Fruit fly (Drosophila melanogaster): ENCODE data around the gene brat.

DNA sequence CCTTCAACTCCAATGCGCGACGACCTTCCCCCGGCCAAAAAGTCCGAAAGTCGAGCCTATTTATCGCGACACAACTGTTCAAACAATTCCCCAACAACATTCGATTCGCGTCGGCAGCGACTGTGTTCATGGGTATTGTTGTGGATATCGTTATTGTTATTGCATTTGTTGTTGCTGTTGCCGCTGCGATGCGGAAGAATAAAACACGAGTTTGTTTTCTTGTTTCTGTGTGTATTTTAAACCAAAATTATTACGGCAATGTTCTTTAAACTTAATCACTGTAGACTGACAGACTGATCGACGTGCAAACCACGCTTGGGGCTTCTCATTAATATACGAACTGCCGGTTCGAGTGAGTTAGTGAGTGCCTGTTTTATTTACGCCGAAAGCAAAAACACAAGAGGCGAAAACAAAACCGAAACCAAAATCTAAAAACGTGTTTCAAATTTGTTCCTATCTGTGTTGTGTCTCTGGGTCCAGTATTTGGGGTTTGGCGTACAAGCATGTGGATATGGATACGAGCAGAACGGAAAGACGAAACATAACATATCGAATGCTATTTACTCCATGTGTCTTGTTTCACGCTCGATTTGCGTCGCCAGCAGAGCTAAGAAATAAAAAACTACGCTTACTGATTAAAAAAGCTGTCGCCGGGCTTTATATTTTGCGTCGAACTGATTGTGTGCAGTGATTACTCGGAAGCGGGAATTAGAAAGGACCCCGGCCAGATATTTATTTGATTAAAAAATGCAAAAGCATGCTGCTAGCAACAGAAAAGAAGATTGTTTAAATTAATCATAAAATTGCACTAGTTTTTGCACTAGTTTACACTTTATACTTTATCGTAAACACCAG is 26.2 kb downstream of the brat start:
- TF ChIP-seq Crg-1 (GFP tag; optimal IDR thresholded peaks at IDR 0.05) (no peak), cnc (optimal IDR thresholded peaks at IDR 0.05) (no peak), pad (GFP tag; optimal IDR thresholded peaks at IDR 0.05) (no peak), bab1 (GFP tag; optimal IDR thresholded peaks at IDR 0.05) (no peak)

Data from whole organism, adult.